Fruit fly (Drosophila melanogaster) whole organism: ENCODE measurements around the gene Ziz.

Source experiments
- CG8478 ChIP-seq: fragments of >200 bp; optimal IDR thresholded peaks from 2 replicates; lab custom pipeline; 2018; ENCODE audit warnings: inconsistent platforms
- psq ChIP-seq: fragments of >200 bp; optimal IDR thresholded peaks from 2 replicates; lab custom pipeline; 2017
- usp ChIP-seq: fragments of >200 bp; optimal IDR thresholded peaks from 2 replicates; lab custom pipeline; 2017; ENCODE audit warnings: missing biosample characterization, missing genetic modification characterization, mixed read lengths

- TF ChIP-seq CG8478 (lab: Kevin White, UChicago), result no peak
- no peak for TF ChIP-seq usp
- TF ChIP-seq psq (lab: Kevin White, UChicago), result no peak
Measured at dm6 chr2L:7526915-7527534, 30.9 kb upstream of the Ziz start.
